Worm (Caenorhabditis elegans): ENCODE results near the gene C04H4.1.

DNA sequence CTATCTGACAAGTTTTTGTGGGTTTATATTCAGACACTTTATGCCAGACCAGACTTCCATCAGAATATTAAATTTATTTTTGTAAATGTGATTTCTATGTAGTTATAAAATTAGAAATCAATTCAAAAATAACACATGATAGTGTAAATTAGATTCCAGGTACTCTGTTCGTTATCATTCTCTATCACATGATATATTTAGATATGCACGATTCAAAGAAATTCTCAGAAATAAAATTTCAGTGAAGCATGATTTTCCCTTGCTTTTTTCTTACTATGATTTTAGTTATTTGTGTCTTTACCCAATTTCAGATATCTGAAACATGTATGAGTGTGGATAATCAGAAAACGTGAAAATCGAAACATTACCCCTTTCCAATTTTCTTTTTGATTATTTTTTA is 18.9 kb downstream of the C04H4.1 start:
- TF ChIP-seq ztf-11 (tag; optimal IDR thresholded peaks at IDR 0.05), result no peak
- no peak for TF ChIP-seq ces-1 (GFP tag; optimal IDR thresholded peaks at IDR 0.05)
- no peak for TF ChIP-seq unc-62 (GFP tag; optimal IDR thresholded peaks at IDR 0.05)
